Fruit fly (Drosophila melanogaster) whole organism, prepupa: ENCODE measurements around the gene CG12438.
A peak's percentile ranks its signal among the peaks of the same experiment; 100 is the strongest.

Experiments used
- CG3032 ChIP-seq: fragments of 200-800 bp; optimal IDR thresholded peaks from 2 replicates; lab custom pipeline; 2019; ENCODE audit warnings: missing biosample characterization, mild to moderate bottlenecking, missing genetic modification characterization, moderate library complexity
- CG32006 ChIP-seq: fragments of 200-800 bp; sonication (Bioruptor generic); optimal IDR thresholded peaks from 3 replicates; lab custom pipeline; 2017; ENCODE audit warnings: missing biosample characterization, mild to moderate bottlenecking, missing genetic modification characterization
- CG4318 ChIP-seq: fragments of 200-800 bp; sonication (Bioruptor generic); optimal IDR thresholded peaks from 3 replicates; lab custom pipeline; 2017; ENCODE audit warnings: missing biosample characterization, mild to moderate bottlenecking, missing genetic modification characterization
- CG8319 ChIP-seq: fragments of 200-800 bp; sonication (Bioruptor generic); optimal IDR thresholded peaks from 3 replicates; lab custom pipeline; 2016; ENCODE audit warnings: missing biosample characterization, missing genetic modification characterization
- CG9139 ChIP-seq: fragments of 200-800 bp; sonication (Bioruptor generic); optimal IDR thresholded peaks from 3 replicates; lab custom pipeline; 2017; ENCODE audit warnings: missing biosample characterization, mild to moderate bottlenecking, missing genetic modification characterization
- Lpt ChIP-seq: fragments of 200-800 bp; sonication (Bioruptor generic); optimal IDR thresholded peaks from 3 replicates; lab custom pipeline; 2016; ENCODE audit warnings: missing biosample characterization, missing genetic modification characterization
- OdsH ChIP-seq: fragments of 200-800 bp; sonication (Bioruptor generic); optimal IDR thresholded peaks from 3 replicates; lab custom pipeline; 2016; ENCODE audit warnings: missing biosample characterization, missing genetic modification characterization
- dsx ChIP-seq: fragments of 200-800 bp; optimal IDR thresholded peaks from 3 replicates; lab custom pipeline; 2019; ENCODE audit warnings: missing biosample characterization, mild to moderate bottlenecking, missing genetic modification characterization, moderate library complexity; ENCODE audit not compliant: poor library complexity, severe bottlenecking
- svp ChIP-seq: fragments of 200-800 bp; sonication (Bioruptor generic); peaks from one replicate; lab custom pipeline; 2016; ENCODE audit warnings: missing biosample characterization, missing genetic modification characterization

dm6 chr2L:8776163-8776562 is 24.1 kb downstream of the CG12438 start, which contains the start of gene LManV:
- TF ChIP-seq CG4318 (GFP tag; lab: Kevin White, UChicago): no peak
- no peak for TF ChIP-seq CG32006
- peak; percentile 14 for TF ChIP-seq svp
- no peak for TF ChIP-seq Lpt (GFP tag; lab: Kevin White, UChicago)
- no peak for TF ChIP-seq CG9139 (GFP tag; lab: Kevin White, UChicago)
- no peak for TF ChIP-seq CG8319 (GFP tag; lab: Kevin White, UChicago)
- TF ChIP-seq dsx (GFP tag; lab: Kevin White, UChicago): no peak
- no peak for TF ChIP-seq OdsH (GFP tag; lab: Kevin White, UChicago)
- TF ChIP-seq CG3032 (tag; lab: Kevin White, UChicago): no peak
